Fruit fly (Drosophila melanogaster) whole organism, embryonic: ENCODE results near the gene CG43063.

ENCODE experiments used
- Atf6 ChIP-seq: fragments of 200-800 bp; sonication (Bioruptor generic); IDR thresholded peaks from 2 replicates; pipeline ENCODE4 v1.3.6; 2022; ENCODE audit warnings: missing biosample characterization, missing genetic modification characterization
- Bgb ChIP-seq: fragments of 200-800 bp; sonication (Bioruptor generic); IDR thresholded peaks from 2 replicates; pipeline ENCODE4 v1.3.6; 2022; ENCODE audit warnings: missing biosample characterization, missing genetic modification characterization; ENCODE audit not compliant: partially characterized antibody
- C15 ChIP-seq: fragments of 200-800 bp; sonication (Bioruptor generic); IDR thresholded peaks from 3 replicates; pipeline ENCODE4 v1.3.6; 2022; ENCODE audit warnings: missing biosample characterization, missing genetic modification characterization
- CG1024 ChIP-seq: fragments of 200-800 bp; sonication (Bioruptor generic); IDR thresholded peaks from 2 replicates; pipeline ENCODE4 v1.3.6; 2022; ENCODE audit warnings: missing biosample characterization, missing genetic modification characterization
- CG11398 ChIP-seq: fragments of 200-800 bp; sonication (Bioruptor generic); optimal IDR thresholded peaks from 2 replicates; lab custom pipeline; 2016; ENCODE audit warnings: missing biosample characterization, missing genetic modification characterization
- CG12391 ChIP-seq: fragments of 200-800 bp; sonication (Bioruptor generic); optimal IDR thresholded peaks from 3 replicates; lab custom pipeline; 2018; ENCODE audit warnings: missing biosample characterization, mild to moderate bottlenecking, missing genetic modification characterization, moderate library complexity
- CG12769 ChIP-seq: fragments of 200-800 bp; sonication (Bioruptor generic); optimal IDR thresholded peaks from 2 replicates; lab custom pipeline; 2019; ENCODE audit warnings: missing biosample characterization, mild to moderate bottlenecking, missing genetic modification characterization, moderate library complexity
- CG13123 ChIP-seq: fragments of 200-800 bp; sonication (Bioruptor generic); optimal IDR thresholded peaks from 2 replicates; lab custom pipeline; 2016; ENCODE audit warnings: missing biosample characterization, missing genetic modification characterization
- CG13424 ChIP-seq: fragments of 200-800 bp; sonication (Bioruptor generic); optimal IDR thresholded peaks from 2 replicates; lab custom pipeline; 2019; ENCODE audit warnings: missing biosample characterization, mild to moderate bottlenecking, missing genetic modification characterization, moderate library complexity
- CG14710 ChIP-seq: fragments of 200-800 bp; sonication (Bioruptor generic); optimal IDR thresholded peaks from 3 replicates; lab custom pipeline; 2019; ENCODE audit warnings: missing biosample characterization, mild to moderate bottlenecking, missing genetic modification characterization, moderate library complexity
- CG15011 ChIP-seq: fragments of 200-800 bp; sonication (Bioruptor generic); optimal IDR thresholded peaks from 3 replicates; lab custom pipeline; 2018; ENCODE audit warnings: missing biosample characterization, mild to moderate bottlenecking, missing genetic modification characterization
- CG15479 ChIP-seq: fragments of 200-800 bp; sonication (Bioruptor generic); optimal IDR thresholded peaks from 3 replicates; lab custom pipeline; 2019; ENCODE audit warnings: missing biosample characterization, mild to moderate bottlenecking, missing genetic modification characterization, moderate library complexity
- CG17328 ChIP-seq: fragments of 200-800 bp; sonication (Bioruptor generic); IDR thresholded peaks from 2 replicates; pipeline ENCODE4 v1.3.6; 2022; ENCODE audit warnings: missing biosample characterization, missing genetic modification characterization
- CG17568 ChIP-seq: fragments of 200-800 bp; sonication (Bioruptor generic); optimal IDR thresholded peaks from 2 replicates; lab custom pipeline; 2018; ENCODE audit warnings: missing biosample characterization, mild to moderate bottlenecking, missing genetic modification characterization, moderate library complexity
- CG1792 ChIP-seq: fragments of 200-800 bp; sonication (Bioruptor generic); optimal IDR thresholded peaks from 2 replicates; lab custom pipeline; 2016; ENCODE audit warnings: missing biosample characterization, missing genetic modification characterization
- CG1832 ChIP-seq: fragments of 200-800 bp; sonication (Bioruptor generic); optimal IDR thresholded peaks from 2 replicates; lab custom pipeline; 2017; ENCODE audit warnings: missing biosample characterization, mild to moderate bottlenecking, missing genetic modification characterization, inconsistent platforms
- CG32767 ChIP-seq: fragments of 200-800 bp; sonication (Bioruptor generic); IDR thresholded peaks from 2 replicates; pipeline ENCODE4 v1.3.6; 2022; ENCODE audit warnings: missing biosample characterization, missing genetic modification characterization
- CG33557 ChIP-seq: fragments of 200-800 bp; sonication (Bioruptor generic); optimal IDR thresholded peaks from 2 replicates; lab custom pipeline; 2019; ENCODE audit warnings: missing biosample characterization, mild to moderate bottlenecking, missing genetic modification characterization, moderate library complexity
- CG4854 ChIP-seq: fragments of 200-800 bp; sonication (Bioruptor generic); optimal IDR thresholded peaks from 2 replicates; lab custom pipeline; 2016; ENCODE audit warnings: missing biosample characterization, missing genetic modification characterization, inconsistent platforms
- CG6765 ChIP-seq: fragments of 200-800 bp; sonication (Bioruptor generic); optimal IDR thresholded peaks from 3 replicates; lab custom pipeline; 2017; ENCODE audit warnings: missing biosample characterization, mild to moderate bottlenecking, missing genetic modification characterization
- CG7271 ChIP-seq: fragments of 200-800 bp; sonication (Bioruptor generic); optimal IDR thresholded peaks from 2 replicates; lab custom pipeline; 2018; ENCODE audit warnings: missing biosample characterization, mild to moderate bottlenecking, missing genetic modification characterization, moderate library complexity
- CG8388 ChIP-seq: fragments of 200-800 bp; sonication (Bioruptor generic); optimal IDR thresholded peaks from 2 replicates; lab custom pipeline; 2019; ENCODE audit warnings: missing biosample characterization, mild to moderate bottlenecking, missing genetic modification characterization, moderate library complexity
- CG9437 ChIP-seq: fragments of 200-800 bp; sonication (Bioruptor generic); optimal IDR thresholded peaks from 2 replicates; lab custom pipeline; 2018; ENCODE audit warnings: missing biosample characterization, mild to moderate bottlenecking, missing genetic modification characterization
- CTCF ChIP-seq: fragments of 200-800 bp; sonication (Bioruptor generic); optimal IDR thresholded peaks from 2 replicates; lab custom pipeline; 2017; ENCODE audit warnings: missing biosample characterization, mild to moderate bottlenecking, missing genetic modification characterization, moderate library complexity
- E2f2 ChIP-seq: fragments of 200-800 bp; sonication (Bioruptor generic); IDR thresholded peaks from 2 replicates; pipeline ENCODE4 v1.3.6; 2022; ENCODE audit warnings: missing biosample characterization, missing genetic modification characterization
- H15 ChIP-seq: fragments of 200-800 bp; sonication (Bioruptor generic); IDR thresholded peaks from 3 replicates; pipeline ENCODE4 v1.3.6; 2022; ENCODE audit warnings: missing biosample characterization, missing genetic modification characterization
- MESR4 ChIP-seq: fragments of 200-800 bp; sonication (Bioruptor generic); optimal IDR thresholded peaks from 2 replicates; lab custom pipeline; 2018; ENCODE audit warnings: missing biosample characterization, mild to moderate bottlenecking, missing genetic modification characterization, moderate library complexity
- MTF-1 ChIP-seq: fragments of 200-800 bp; sonication (Bioruptor generic); optimal IDR thresholded peaks from 2 replicates; lab custom pipeline; 2018; ENCODE audit warnings: missing biosample characterization, mild to moderate bottlenecking, missing genetic modification characterization, borderline replicate concordance
- Nf-YB ChIP-seq: fragments of 200-800 bp; sonication (Bioruptor generic); optimal IDR thresholded peaks from 3 replicates; lab custom pipeline; 2019; ENCODE audit warnings: missing biosample characterization, mild to moderate bottlenecking, missing genetic modification characterization, moderate library complexity
- PHDP ChIP-seq: fragments of 200-800 bp; sonication (Bioruptor generic); optimal IDR thresholded peaks from 3 replicates; lab custom pipeline; 2018; ENCODE audit warnings: missing biosample characterization, mild to moderate bottlenecking, missing genetic modification characterization, moderate library complexity
- Poxn ChIP-seq: fragments of 200-800 bp; sonication (Bioruptor generic); IDR thresholded peaks from 2 replicates; pipeline ENCODE4 v1.3.6; 2022; ENCODE audit warnings: missing biosample characterization, missing genetic modification characterization
- Rx ChIP-seq: fragments of 200-800 bp; sonication (Bioruptor generic); IDR thresholded peaks from 2 replicates; pipeline ENCODE4 v1.3.6; 2022; ENCODE audit warnings: missing biosample characterization, missing genetic modification characterization
- Sox100B ChIP-seq: fragments of 200-800 bp; sonication (Bioruptor generic); optimal IDR thresholded peaks from 3 replicates; lab custom pipeline; 2018; ENCODE audit warnings: missing biosample characterization, mild to moderate bottlenecking, missing genetic modification characterization
- Sry-δ ChIP-seq: fragments of 200-800 bp; sonication (Bioruptor generic); optimal IDR thresholded peaks from 2 replicates; lab custom pipeline; 2016; ENCODE audit warnings: missing biosample characterization, missing genetic modification characterization
- bbx ChIP-seq: fragments of 200-800 bp; sonication (Bioruptor generic); IDR thresholded peaks from 2 replicates; pipeline ENCODE4 v1.3.6; 2022; ENCODE audit warnings: missing biosample characterization, missing genetic modification characterization; ENCODE audit not compliant: partially characterized antibody
- bcd ChIP-seq: fragments of 200-800 bp; sonication (Bioruptor generic); optimal IDR thresholded peaks from 2 replicates; lab custom pipeline; 2017; ENCODE audit warnings: missing biosample characterization, mild to moderate bottlenecking, missing genetic modification characterization
- dmrt99B ChIP-seq: fragments of 200-800 bp; sonication (Bioruptor generic); optimal IDR thresholded peaks from 2 replicates; lab custom pipeline; 2018; ENCODE audit warnings: missing biosample characterization, mild to moderate bottlenecking, missing genetic modification characterization, moderate library complexity
- ewg ChIP-seq: fragments of 200-800 bp; sonication (Bioruptor generic); optimal IDR thresholded peaks from 3 replicates; lab custom pipeline; 2017; ENCODE audit warnings: mild to moderate bottlenecking, missing biosample characterization, missing genetic modification reagents, missing genetic modification characterization
- eyg ChIP-seq: fragments of 200-800 bp; sonication (Bioruptor generic); optimal IDR thresholded peaks from 3 replicates; lab custom pipeline; 2016; ENCODE audit warnings: missing biosample characterization, missing genetic modification characterization
- fd102C ChIP-seq: fragments of 200-800 bp; sonication (Bioruptor generic); optimal IDR thresholded peaks from 2 replicates; lab custom pipeline; 2018; ENCODE audit warnings: missing biosample characterization, mild to moderate bottlenecking, missing genetic modification characterization, moderate library complexity
- fru ChIP-seq: fragments of >200 bp; optimal IDR thresholded peaks from 2 replicates; lab custom pipeline; 2017
- hb ChIP-seq: fragments of 200-800 bp; sonication (Bioruptor generic); IDR thresholded peaks from 3 replicates; pipeline ENCODE4 v1.3.6; 2022; ENCODE audit warnings: missing biosample characterization, missing genetic modification characterization; ENCODE audit not compliant: partially characterized antibody
- inv ChIP-seq: fragments of 200-800 bp; sonication (Bioruptor generic); IDR thresholded peaks from 2 replicates; pipeline ENCODE4 v1.3.6; 2022; ENCODE audit warnings: missing biosample characterization, missing genetic modification characterization; ENCODE audit not compliant: partially characterized antibody
- ranshi ChIP-seq: fragments of 200-800 bp; sonication (Bioruptor generic); IDR thresholded peaks from 2 replicates; pipeline ENCODE4 v1.3.6; 2022; ENCODE audit warnings: missing biosample characterization, missing genetic modification characterization
- sc ChIP-seq, 3 experiments: fragments of >200 bp in 2 of 3; fragments of 200-800 bp in 1 of 3; sonication (Bioruptor generic) in 1 of 3; optimal IDR thresholded peaks; 2 replicates in 2 of 3; 3 replicates in 1 of 3; lab custom pipeline; 2017; ENCODE audit warnings: mild to moderate bottlenecking in 1 of 3, missing biosample characterization in 1 of 3, missing genetic modification characterization in 1 of 3, missing genetic modification reagents in 1 of 3
- sima ChIP-seq: fragments of 200-800 bp; sonication (Bioruptor generic); optimal IDR thresholded peaks from 2 replicates; lab custom pipeline; 2016; ENCODE audit warnings: missing biosample characterization, missing genetic modification characterization
- tna ChIP-seq: fragments of 200-800 bp; sonication (Bioruptor generic); IDR thresholded peaks from 2 replicates; pipeline ENCODE4 v1.3.6; 2022; ENCODE audit warnings: missing biosample characterization, missing genetic modification characterization; ENCODE audit not compliant: partially characterized antibody
- zfh1 ChIP-seq: fragments of 200-800 bp; sonication (Bioruptor generic); IDR thresholded peaks from 3 replicates; pipeline ENCODE4 v1.3.6; 2022; ENCODE audit warnings: missing biosample characterization, missing genetic modification characterization

Gene CG43063

dm6 chr3R:13063746-13064592 lies 22.1 kb upstream of the CG43063 start (continued):
- TF ChIP-seq C15 (GFP tag; lab: Robert Waterston, UW), result no peak
- peak; percentile 95 for TF ChIP-seq CG15479 (GFP tag; lab: Kevin White, UChicago)
- no peak for TF ChIP-seq Rx
- no peak for TF ChIP-seq CG14710
- no peak for TF ChIP-seq CTCF (GFP tag; lab: Kevin White, UChicago)
- TF ChIP-seq CG7271 (tag; lab: Kevin White, UChicago), result no peak
- no peak for TF ChIP-seq CG11398 (GFP tag; lab: Kevin White, UChicago)
- TF ChIP-seq MESR4 (GFP tag; lab: Kevin White, UChicago), result no peak
- TF ChIP-seq dmrt99B, result no peak
- TF ChIP-seq CG17568 (GFP tag; lab: Kevin White, UChicago), result no peak
- TF ChIP-seq Atf6 (GFP tag; lab: Robert Waterston, UW), result no peak
- TF ChIP-seq tna, result 0 out of 2 replicates have a peak, but pooled peaks have one; percentile 46
- no peak for TF ChIP-seq CG13123 (GFP tag; lab: Kevin White, UChicago)
- TF ChIP-seq CG9437, result no peak
- no peak for TF ChIP-seq CG8388 (GFP tag; lab: Kevin White, UChicago)
- TF ChIP-seq CG15011 (GFP tag; lab: Kevin White, UChicago), result no peak
- TF ChIP-seq CG1832 (GFP tag; lab: Kevin White, UChicago), result peak; percentile 91
- no peak for TF ChIP-seq CG1792 (GFP tag; lab: Kevin White, UChicago)
- TF ChIP-seq hb (GFP tag; lab: Robert Waterston, UW), result no peak
- TF ChIP-seq Sox100B (GFP tag; lab: Kevin White, UChicago), result no peak
- 0 out of 3 replicates have a peak, but pooled peaks have one; percentile 33 for TF ChIP-seq zfh1 (GFP tag; lab: Robert Waterston, UW)
- TF ChIP-seq Bgb, result peak; percentile 64; the same call in 1 of the 2 replicates
- TF ChIP-seq CG12769 (tag; lab: Kevin White, UChicago), result no peak
- 0 out of 2 replicates have a peak, but pooled peaks have one; percentile 4 for TF ChIP-seq CG17328
- no peak for TF ChIP-seq CG1024 (GFP tag; lab: Robert Waterston, UW)
- no peak for TF ChIP-seq CG12391 (tag; lab: Kevin White, UChicago)
- TF ChIP-seq sima (GFP tag; lab: Kevin White, UChicago), result no peak
- peak; percentile 3 for TF ChIP-seq Sry-δ
- peak; percentile 3 for TF ChIP-seq CG13424
- no peak for TF ChIP-seq fru
- no peak for TF ChIP-seq CG4854 (GFP tag; lab: Kevin White, UChicago)
- TF ChIP-seq bbx (GFP tag; lab: Robert Waterston, UW), result no peak; the same call in 1 of the 2 replicates
- no peak for TF ChIP-seq bcd (GFP tag; lab: Kevin White, UChicago)
- TF ChIP-seq MTF-1, result no peak
- no peak for TF ChIP-seq CG6765
- no peak for TF ChIP-seq CG33557 (GFP tag; lab: Kevin White, UChicago)
- TF ChIP-seq inv (GFP tag; lab: Robert Waterston, UW), result no peak
- no peak for TF ChIP-seq eyg
- TF ChIP-seq PHDP (tag; lab: Kevin White, UChicago), result no peak
- TF ChIP-seq CG32767 (GFP tag; lab: Robert Waterston, UW), result no peak; the same call in 1 of the 2 replicates
- no peak for TF ChIP-seq Poxn (GFP tag; lab: Robert Waterston, UW)
- no peak for TF ChIP-seq E2f2 (GFP tag; lab: Robert Waterston, UW)
- peak; percentile 71 for TF ChIP-seq ewg (GFP tag; lab: Kevin White, UChicago)
- TF ChIP-seq ranshi, result no peak
- no peak for TF ChIP-seq H15 (GFP tag; lab: Robert Waterston, UW)
- TF ChIP-seq sc (optimal IDR thresholded peaks at IDR 0.05; lab: Kevin White, UChicago), result no peak
- no peak for TF ChIP-seq sc (GFP tag; optimal IDR thresholded peaks at IDR 0.05; lab: Kevin White, UChicago)
- peak; percentile 5 for TF ChIP-seq fd102C (GFP tag; lab: Kevin White, UChicago)
- peak; percentile 100 for TF ChIP-seq Nf-YB (GFP tag; lab: Kevin White, UChicago)
